Fruit fly (Drosophila melanogaster) whole organism, embryonic: ENCODE results near the gene CG43750.

Experiments used
- ATbp ChIP-seq: fragments of 200-800 bp; sonication (Bioruptor generic); optimal IDR thresholded peaks from 2 replicates; lab custom pipeline; 2017; ENCODE audit warnings: missing biosample characterization, mild to moderate bottlenecking, missing genetic modification characterization, missing genetic modification reagents
- CG10267 ChIP-seq: fragments of 200-800 bp; sonication (Bioruptor generic); optimal IDR thresholded peaks from 2 replicates; lab custom pipeline; 2018; ENCODE audit warnings: missing biosample characterization, mild to moderate bottlenecking, missing genetic modification characterization, moderate library complexity
- CG10366 ChIP-seq: fragments of 200-800 bp; sonication (Bioruptor generic); IDR thresholded peaks from 2 replicates; pipeline ENCODE4 v1.3.6; 2022; ENCODE audit warnings: missing biosample characterization, missing genetic modification characterization
- CG10565 ChIP-seq: fragments of 200-800 bp; sonication (Bioruptor generic); optimal IDR thresholded peaks from 3 replicates; lab custom pipeline; 2016; ENCODE audit warnings: missing biosample characterization, mild to moderate bottlenecking, missing genetic modification characterization
- CG12769 ChIP-seq: fragments of 200-800 bp; sonication (Bioruptor generic); optimal IDR thresholded peaks from 2 replicates; lab custom pipeline; 2019; ENCODE audit warnings: missing biosample characterization, mild to moderate bottlenecking, missing genetic modification characterization, moderate library complexity
- CG13296 ChIP-seq: fragments of 200-800 bp; sonication (Bioruptor generic); optimal IDR thresholded peaks from 3 replicates; lab custom pipeline; 2018; ENCODE audit warnings: missing biosample characterization, mild to moderate bottlenecking, missing genetic modification characterization
- CG13624 ChIP-seq: fragments of 200-800 bp; sonication (Bioruptor generic); optimal IDR thresholded peaks from 2 replicates; lab custom pipeline; 2016; ENCODE audit warnings: missing biosample characterization, missing genetic modification characterization
- CG15696 ChIP-seq: fragments of 200-800 bp; sonication (Bioruptor generic); optimal IDR thresholded peaks from 2 replicates; lab custom pipeline; 2019; ENCODE audit warnings: missing biosample characterization, mild to moderate bottlenecking, missing genetic modification characterization, moderate library complexity
- CG1603 ChIP-seq: fragments of 200-800 bp; sonication (Bioruptor generic); optimal IDR thresholded peaks from 2 replicates; lab custom pipeline; 2019; ENCODE audit warnings: missing biosample characterization, mild to moderate bottlenecking, missing genetic modification characterization, moderate library complexity
- CG2116 ChIP-seq: fragments of 200-800 bp; sonication (Bioruptor generic); optimal IDR thresholded peaks from 3 replicates; lab custom pipeline; 2018; ENCODE audit warnings: missing biosample characterization, mild to moderate bottlenecking, missing genetic modification characterization
- CG3281 ChIP-seq: fragments of 200-800 bp; sonication (Bioruptor generic); optimal IDR thresholded peaks from 3 replicates; lab custom pipeline; 2017; ENCODE audit warnings: missing biosample characterization, mild to moderate bottlenecking, missing genetic modification characterization
- CG3847 ChIP-seq: fragments of 200-800 bp; sonication (Bioruptor generic); IDR thresholded peaks from 2 replicates; pipeline ENCODE4 v1.3.6; 2022; ENCODE audit warnings: missing biosample characterization, missing genetic modification characterization
- CG42726 ChIP-seq: fragments of 200-800 bp; sonication (Bioruptor generic); IDR thresholded peaks from 2 replicates; pipeline ENCODE4 v1.3.6; 2022; ENCODE audit warnings: missing biosample characterization, missing genetic modification characterization; ENCODE audit not compliant: partially characterized antibody
- CG4854 ChIP-seq: fragments of 200-800 bp; sonication (Bioruptor generic); optimal IDR thresholded peaks from 2 replicates; lab custom pipeline; 2016; ENCODE audit warnings: missing biosample characterization, missing genetic modification characterization, inconsistent platforms
- CG6791 ChIP-seq: fragments of 200-800 bp; sonication (Bioruptor generic); IDR thresholded peaks from 3 replicates; pipeline ENCODE4 v1.3.6; 2022; ENCODE audit warnings: missing biosample characterization, missing genetic modification characterization; ENCODE audit not compliant: partially characterized antibody
- CG6854 ChIP-seq: fragments of 200-800 bp; sonication (Bioruptor generic); optimal IDR thresholded peaks from 3 replicates; lab custom pipeline; 2017; ENCODE audit warnings: missing biosample characterization, mild to moderate bottlenecking, missing genetic modification characterization
- CG7271 ChIP-seq: fragments of 200-800 bp; sonication (Bioruptor generic); optimal IDR thresholded peaks from 2 replicates; lab custom pipeline; 2018; ENCODE audit warnings: missing biosample characterization, mild to moderate bottlenecking, missing genetic modification characterization, moderate library complexity
- CG8281 ChIP-seq: fragments of 200-800 bp; sonication (Bioruptor generic); optimal IDR thresholded peaks from 2 replicates; lab custom pipeline; 2018; ENCODE audit warnings: missing biosample characterization, mild to moderate bottlenecking, missing genetic modification characterization, moderate library complexity
- CG8765 ChIP-seq: fragments of 200-800 bp; sonication (Bioruptor generic); IDR thresholded peaks from 2 replicates; pipeline ENCODE4 v1.3.6; 2022; ENCODE audit warnings: missing biosample characterization, missing genetic modification characterization
- Dbx ChIP-seq: fragments of 200-800 bp; sonication (Bioruptor generic); IDR thresholded peaks from 3 replicates; pipeline ENCODE4 v1.3.6; 2022; ENCODE audit warnings: missing biosample characterization, missing genetic modification characterization
- Dfd ChIP-seq, 2 experiments: fragments of >200 bp; optimal IDR thresholded peaks; 2 replicates each; lab custom pipeline; 2017; ENCODE audit warnings: missing biosample characterization in 2 of 2, missing genetic modification characterization in 2 of 2
- Dip3 ChIP-seq: fragments of 200-800 bp; sonication (Bioruptor generic); optimal IDR thresholded peaks from 3 replicates; lab custom pipeline; 2016; ENCODE audit warnings: missing biosample characterization, missing genetic modification characterization
- Drgx ChIP-seq: fragments of 200-800 bp; sonication (Bioruptor generic); IDR thresholded peaks from 2 replicates; pipeline ENCODE4 v1.3.6; 2022; ENCODE audit warnings: missing biosample characterization, missing genetic modification characterization
- HHEX ChIP-seq: fragments of 200-800 bp; sonication (Bioruptor generic); optimal IDR thresholded peaks from 3 replicates; lab custom pipeline; 2017; ENCODE audit warnings: missing biosample characterization, mild to moderate bottlenecking, missing genetic modification characterization, missing genetic modification reagents
- HLH54F ChIP-seq: fragments of 200-800 bp; sonication (Bioruptor generic); optimal IDR thresholded peaks from 3 replicates; lab custom pipeline; 2016; ENCODE audit warnings: missing biosample characterization, missing genetic modification characterization
- HLHmδ ChIP-seq: fragments of 200-800 bp; sonication (Bioruptor generic); optimal IDR thresholded peaks from 2 replicates; lab custom pipeline; 2018; ENCODE audit warnings: missing biosample characterization, mild to moderate bottlenecking, missing genetic modification characterization, moderate library complexity
- Meics ChIP-seq: fragments of 200-800 bp; sonication (Bioruptor generic); optimal IDR thresholded peaks from 2 replicates; lab custom pipeline; 2017; ENCODE audit warnings: missing biosample characterization, mild to moderate bottlenecking, missing genetic modification characterization
- Mrtf ChIP-seq: fragments of 200-800 bp; sonication (Bioruptor generic); IDR thresholded peaks from 3 replicates; pipeline ENCODE4 v1.3.6; 2022; ENCODE audit warnings: missing biosample characterization, missing genetic modification characterization
- Myb ChIP-seq: fragments of 200-800 bp; sonication (Bioruptor generic); optimal IDR thresholded peaks from 2 replicates; lab custom pipeline; 2016; ENCODE audit warnings: missing biosample characterization, missing genetic modification characterization
- NFAT ChIP-seq: fragments of 200-800 bp; sonication (Bioruptor generic); IDR thresholded peaks from 2 replicates; pipeline ENCODE4 v1.3.6; 2022; ENCODE audit warnings: missing biosample characterization, missing genetic modification characterization
- NfI ChIP-seq: fragments of 200-800 bp; sonication (Bioruptor generic); optimal IDR thresholded peaks from 3 replicates; lab custom pipeline; 2018; ENCODE audit warnings: missing biosample characterization, mild to moderate bottlenecking, missing genetic modification characterization, moderate library complexity
- Oli ChIP-seq: fragments of 200-800 bp; sonication (Bioruptor generic); optimal IDR thresholded peaks from 2 replicates; lab custom pipeline; 2018; ENCODE audit warnings: missing biosample characterization, mild to moderate bottlenecking, missing genetic modification characterization, moderate library complexity
- Optix ChIP-seq: fragments of 200-800 bp; sonication (Bioruptor generic); IDR thresholded peaks from 3 replicates; pipeline ENCODE4 v1.3.6; 2022; ENCODE audit warnings: missing biosample characterization, missing genetic modification characterization
- Side ChIP-seq: fragments of 200-800 bp; sonication (Bioruptor generic); optimal IDR thresholded peaks from 2 replicates; lab custom pipeline; 2016; ENCODE audit warnings: missing biosample characterization, missing genetic modification characterization
- Six4 ChIP-seq: fragments of 200-800 bp; sonication (Bioruptor generic); optimal IDR thresholded peaks from 2 replicates; lab custom pipeline; 2016; ENCODE audit warnings: missing biosample characterization, missing genetic modification characterization
- Sox102F ChIP-seq: fragments of 200-800 bp; sonication (Bioruptor generic); optimal IDR thresholded peaks from 2 replicates; lab custom pipeline; 2018; ENCODE audit warnings: missing biosample characterization, mild to moderate bottlenecking, missing genetic modification characterization, moderate library complexity
- Sry-δ ChIP-seq: fragments of 200-800 bp; sonication (Bioruptor generic); optimal IDR thresholded peaks from 2 replicates; lab custom pipeline; 2016; ENCODE audit warnings: missing biosample characterization, missing genetic modification characterization
- caup ChIP-seq: fragments of 200-800 bp; sonication (Bioruptor generic); optimal IDR thresholded peaks from 3 replicates; lab custom pipeline; 2017; ENCODE audit warnings: missing biosample characterization, mild to moderate bottlenecking, missing genetic modification characterization, moderate library complexity; ENCODE audit not compliant: severe bottlenecking
- disco-r ChIP-seq: fragments of 200-800 bp; sonication (Bioruptor generic); optimal IDR thresholded peaks from 2 replicates; lab custom pipeline; 2016; ENCODE audit warnings: missing biosample characterization, missing genetic modification characterization
- dmrt99B ChIP-seq: fragments of 200-800 bp; sonication (Bioruptor generic); optimal IDR thresholded peaks from 2 replicates; lab custom pipeline; 2018; ENCODE audit warnings: missing biosample characterization, mild to moderate bottlenecking, missing genetic modification characterization, moderate library complexity
- en ChIP-seq: fragments of 200-800 bp; sonication (Bioruptor generic); optimal IDR thresholded peaks from 2 replicates; lab custom pipeline; 2016; ENCODE audit warnings: missing biosample characterization, missing genetic modification characterization
- gfzf ChIP-seq: fragments of 200-800 bp; sonication (Bioruptor generic); optimal IDR thresholded peaks from 2 replicates; lab custom pipeline; 2016; ENCODE audit warnings: missing biosample characterization, mild to moderate bottlenecking, missing genetic modification characterization, moderate library complexity
- rib ChIP-seq: fragments of 200-800 bp; sonication (Bioruptor generic); IDR thresholded peaks from 2 replicates; pipeline ENCODE4 v1.3.6; 2022; ENCODE audit warnings: missing biosample characterization, missing genetic modification characterization
- row ChIP-seq: fragments of 200-800 bp; sonication (Bioruptor generic); IDR thresholded peaks from 3 replicates; pipeline ENCODE4 v1.3.6; 2022; ENCODE audit warnings: missing biosample characterization, missing genetic modification characterization
- tgo ChIP-seq: fragments of 200-800 bp; sonication (Bioruptor generic); IDR thresholded peaks from 3 replicates; pipeline ENCODE4 v1.3.6; 2022; ENCODE audit warnings: missing biosample characterization, missing genetic modification characterization
- usp ChIP-seq: fragments of >200 bp; optimal IDR thresholded peaks from 2 replicates; lab custom pipeline; 2017; ENCODE audit warnings: missing biosample characterization, missing genetic modification characterization
- vfl ChIP-seq: fragments of 200-800 bp; sonication (Bioruptor generic); optimal IDR thresholded peaks from 2 replicates; lab custom pipeline; 2016; ENCODE audit warnings: missing biosample characterization, missing genetic modification characterization
- z ChIP-seq: fragments of 200-800 bp; sonication (Bioruptor generic); IDR thresholded peaks from 3 replicates; pipeline ENCODE4 v1.3.6; 2022; ENCODE audit warnings: missing biosample characterization, missing genetic modification characterization

The CG43750 gene

dm6 chr2L:2373818-2374746 is 16.4 kb downstream of the CG43750 start, which contains the start of the genes CG3609 and CG15390 (continued):
- no peak for TF ChIP-seq HLHmδ (GFP tag; lab: Kevin White, UChicago)
- TF ChIP-seq NfI (GFP tag; lab: Kevin White, UChicago), result peak; percentile 86
- TF ChIP-seq Sox102F (GFP tag; lab: Kevin White, UChicago), result peak; percentile 81
- TF ChIP-seq Dip3, result peak; percentile 81
- peak; percentile 46 for TF ChIP-seq CG2116 (GFP tag; lab: Kevin White, UChicago)
- TF ChIP-seq CG13296 (GFP tag; lab: Kevin White, UChicago), result peak; percentile 64
- TF ChIP-seq Drgx (GFP tag; lab: Robert Waterston, UW), result peak; percentile 69
- peak; percentile 83 for TF ChIP-seq caup
- peak; percentile 63 for TF ChIP-seq dmrt99B
- TF ChIP-seq Myb (GFP tag; lab: Kevin White, UChicago), result peak; percentile 81
- peak; percentile 87 for TF ChIP-seq Dbx (GFP tag; lab: Robert Waterston, UW)
- peak; percentile 62 for TF ChIP-seq HHEX (GFP tag; lab: Kevin White, UChicago)
- TF ChIP-seq Side (GFP tag; lab: Kevin White, UChicago), result peak; percentile 85
- TF ChIP-seq disco-r (GFP tag; lab: Kevin White, UChicago), result peak; percentile 83
- TF ChIP-seq CG3281, result peak; percentile 66
- no peak for TF ChIP-seq Dfd (GFP tag; optimal IDR thresholded peaks at IDR 0.05; lab: Kevin White, UChicago)
- TF ChIP-seq HLH54F, result peak; percentile 93
- TF ChIP-seq CG13624, result peak; percentile 96
- TF ChIP-seq CG10565 (GFP tag; lab: Kevin White, UChicago), result no peak
- peak; percentile 86 for TF ChIP-seq CG3847 (GFP tag; lab: Robert Waterston, UW)
- peak; percentile 98 for TF ChIP-seq row (GFP tag; lab: Robert Waterston, UW)
- peak; percentile 72 for TF ChIP-seq CG8765 (GFP tag; lab: Robert Waterston, UW)
- 0 out of 3 replicates have a peak, but pooled peaks have one; percentile 11 for TF ChIP-seq z
- peak; percentile 39; the same call in 1 of the 3 replicates for TF ChIP-seq CG6791
- TF ChIP-seq CG7271 (tag; lab: Kevin White, UChicago), result no peak
- TF ChIP-seq tgo (GFP tag; lab: Robert Waterston, UW), result peak; percentile 64
- peak; percentile 79 for TF ChIP-seq en (GFP tag; lab: Kevin White, UChicago)
- TF ChIP-seq Meics, result peak; percentile 70
- TF ChIP-seq NFAT, result peak; percentile 99
- TF ChIP-seq Sry-δ, result peak; percentile 66
- TF ChIP-seq CG4854 (GFP tag; lab: Kevin White, UChicago), result peak; percentile 73
- TF ChIP-seq CG15696 (tag; lab: Kevin White, UChicago), result peak; percentile 61
- TF ChIP-seq rib (GFP tag; lab: Robert Waterston, UW), result peak; percentile 90
- TF ChIP-seq Optix (GFP tag; lab: Robert Waterston, UW), result peak; percentile 64; the same call in 2 of the 3 replicates
- peak; percentile 30 for TF ChIP-seq gfzf
- TF ChIP-seq vfl (GFP tag; lab: Kevin White, UChicago), result peak; percentile 91
- no peak for TF ChIP-seq usp (GFP tag; lab: Kevin White, UChicago)
- peak; percentile 77 for TF ChIP-seq CG10366
- peak; percentile 82; the same call in 2 of the 3 replicates for TF ChIP-seq Mrtf (GFP tag; lab: Robert Waterston, UW)
- TF ChIP-seq CG6854 (GFP tag; lab: Kevin White, UChicago), result peak; percentile 14
- peak; percentile 64 for TF ChIP-seq Six4 (GFP tag; lab: Kevin White, UChicago)
- TF ChIP-seq CG12769, result peak; percentile 94
- no peak for TF ChIP-seq CG42726 (GFP tag; lab: Robert Waterston, UW)
- no peak for TF ChIP-seq CG8281 (tag; lab: Kevin White, UChicago)
- TF ChIP-seq CG10267 (tag; lab: Kevin White, UChicago), result peak; percentile 26
- peak; percentile 30 for TF ChIP-seq Oli (tag; lab: Kevin White, UChicago)
- peak; percentile 87 for TF ChIP-seq CG1603 (tag; lab: Kevin White, UChicago)
- peak; percentile 62 for TF ChIP-seq ATbp (GFP tag; lab: Kevin White, UChicago)
